Worm (Caenorhabditis elegans): Measurements from ENCODE around the gene F17H10.2.

- no peak for TF ChIP-seq ttx-3 (tag; optimal IDR thresholded peaks at IDR 0.05)
- TF ChIP-seq ama-1 (optimal IDR thresholded peaks at IDR 0.05): no peak
Observed at ce11 chrX:13113457-13113856, at the start of gene F17H10.2.

Measured in whole organism, late embryonic.